Fruit fly (Drosophila melanogaster) whole organism, pupa: Measurements from ENCODE around the gene Pburs.

ENCODE experiments used
- CG10348 ChIP-seq: fragments of 200-800 bp; sonication (Bioruptor generic); IDR thresholded peaks from 2 replicates; pipeline ENCODE4 v1.3.6; 2022; ENCODE audit warnings: missing biosample characterization, missing genetic modification characterization
- CG12605 ChIP-seq: fragments of 200-800 bp; sonication (Bioruptor generic); IDR thresholded peaks from 2 replicates; pipeline ENCODE4 v1.3.6; 2022; ENCODE audit warnings: missing biosample characterization, missing genetic modification characterization
- CG13204 ChIP-seq: fragments of 200-800 bp; sonication (Bioruptor generic); optimal IDR thresholded peaks from 2 replicates; lab custom pipeline; 2018; ENCODE audit warnings: missing biosample characterization, mild to moderate bottlenecking, missing genetic modification characterization, moderate library complexity
- CG14655 ChIP-seq: fragments of 200-800 bp; sonication (Bioruptor generic); optimal IDR thresholded peaks from 3 replicates; lab custom pipeline; 2017; ENCODE audit warnings: mild to moderate bottlenecking, missing biosample characterization, missing genetic modification reagents, missing genetic modification characterization
- CG15710 ChIP-seq: fragments of 200-800 bp; sonication (Bioruptor generic); optimal IDR thresholded peaks from 2 replicates; lab custom pipeline; 2018; ENCODE audit warnings: missing biosample characterization, mild to moderate bottlenecking, missing genetic modification characterization, moderate library complexity
- CG17806 ChIP-seq: fragments of 200-800 bp; sonication (Bioruptor generic); optimal IDR thresholded peaks from 2 replicates; lab custom pipeline; 2018; ENCODE audit warnings: missing biosample characterization, mild to moderate bottlenecking, missing genetic modification characterization, moderate library complexity
- CG32121 ChIP-seq: fragments of 200-800 bp; sonication (Bioruptor generic); IDR thresholded peaks from 2 replicates; pipeline ENCODE4 v1.3.6; 2022; ENCODE audit warnings: missing biosample characterization, missing genetic modification characterization
- CG34367 ChIP-seq: fragments of 200-800 bp; sonication (Bioruptor generic); optimal IDR thresholded peaks from 2 replicates; lab custom pipeline; 2018; ENCODE audit warnings: missing biosample characterization, mild to moderate bottlenecking, missing genetic modification characterization
- CG4496 ChIP-seq: fragments of 200-800 bp; sonication (Bioruptor generic); IDR thresholded peaks from 3 replicates; pipeline ENCODE4 v1.3.6; 2022; ENCODE audit warnings: missing biosample characterization, missing genetic modification characterization
- CG8159 ChIP-seq: fragments of 200-800 bp; sonication (Bioruptor generic); optimal IDR thresholded peaks from 3 replicates; lab custom pipeline; 2018; ENCODE audit warnings: missing biosample characterization, mild to moderate bottlenecking, missing genetic modification characterization, moderate library complexity
- CG8301 ChIP-seq: fragments of 200-800 bp; sonication (Bioruptor generic); optimal IDR thresholded peaks from 2 replicates; lab custom pipeline; 2018; ENCODE audit warnings: missing biosample characterization, mild to moderate bottlenecking, missing genetic modification characterization
- CG9948 ChIP-seq: fragments of 200-800 bp; sonication (Bioruptor generic); optimal IDR thresholded peaks from 2 replicates; lab custom pipeline; 2018; ENCODE audit warnings: missing biosample characterization, mild to moderate bottlenecking, missing genetic modification characterization, moderate library complexity
- D1 ChIP-seq: fragments of 200-800 bp; sonication (Bioruptor generic); optimal IDR thresholded peaks from 2 replicates; lab custom pipeline; 2018; ENCODE audit warnings: missing biosample characterization, mild to moderate bottlenecking, missing genetic modification characterization, moderate library complexity
- EcR ChIP-seq: fragments of 200-800 bp; sonication (Bioruptor generic); optimal IDR thresholded peaks from 3 replicates; lab custom pipeline; 2019; ENCODE audit warnings: missing biosample characterization, missing genetic modification characterization, mild to moderate bottlenecking, moderate library complexity, missing genetic modification reagents
- Ets98B ChIP-seq: fragments of 200-800 bp; sonication (Bioruptor generic); IDR thresholded peaks from 2 replicates; pipeline ENCODE4 v1.3.6; 2022; ENCODE audit warnings: missing biosample characterization, missing genetic modification characterization
- Pif1A ChIP-seq: fragments of 200-800 bp; sonication (Bioruptor generic); optimal IDR thresholded peaks from 3 replicates; lab custom pipeline; 2016; ENCODE audit warnings: missing biosample characterization, missing genetic modification characterization
- Pif1B ChIP-seq: fragments of 200-800 bp; sonication (Bioruptor generic); optimal IDR thresholded peaks from 3 replicates; lab custom pipeline; 2016; ENCODE audit warnings: missing biosample characterization, missing genetic modification characterization
- Snoo ChIP-seq: fragments of 200-800 bp; sonication (Bioruptor generic); optimal IDR thresholded peaks from 3 replicates; lab custom pipeline; 2017; ENCODE audit warnings: missing biosample characterization, mild to moderate bottlenecking, missing genetic modification characterization, inconsistent platforms
- fd96Ca ChIP-seq: fragments of 200-800 bp; sonication (Bioruptor generic); IDR thresholded peaks from 3 replicates; pipeline ENCODE4 v1.3.6; 2022; ENCODE audit warnings: missing biosample characterization, missing genetic modification characterization
- gl ChIP-seq: fragments of 200-800 bp; sonication (Bioruptor generic); optimal IDR thresholded peaks from 2 replicates; lab custom pipeline; 2018; ENCODE audit warnings: missing biosample characterization, mild to moderate bottlenecking, missing genetic modification characterization
- rn ChIP-seq: fragments of 200-800 bp; sonication (Bioruptor generic); IDR thresholded peaks from 2 replicates; pipeline ENCODE4 v1.3.6; 2022; ENCODE audit warnings: missing biosample characterization, missing genetic modification characterization

The Pburs gene

DNA sequence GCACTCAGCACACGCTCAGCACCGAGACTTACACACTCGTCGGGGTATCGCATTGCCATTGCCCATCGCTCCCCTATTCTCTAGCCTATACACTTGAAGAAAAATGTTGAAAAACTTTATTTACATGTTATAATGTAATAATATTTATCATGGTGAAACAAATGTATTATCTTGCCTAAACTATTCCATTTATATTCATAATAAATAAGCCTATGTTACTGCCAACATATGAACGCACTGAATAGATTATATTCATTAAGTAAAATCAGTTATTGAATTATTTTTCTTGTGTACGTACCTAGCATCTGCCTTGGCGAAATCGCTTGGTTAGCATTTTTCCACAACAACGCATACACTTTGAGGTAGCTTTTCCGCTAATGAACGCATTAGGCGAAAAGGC lies 23.8 kb upstream of the Pburs start:
- TF ChIP-seq CG12605 (no peak), rn (GFP tag; lab: Robert Waterston, UW) (peak; percentile 25; the same call in 1 of the 2 replicates), D1 (tag; lab: Kevin White, UChicago) (no peak), CG10348 (GFP tag; lab: Robert Waterston, UW) (no peak), CG15710 (tag; lab: Kevin White, UChicago) (peak; percentile 49), Pif1B (GFP tag; lab: Kevin White, UChicago) (no peak), Ets98B (no peak), Snoo (no peak), CG4496 (GFP tag; lab: Robert Waterston, UW) (0 out of 3 replicates have a peak, but pooled peaks have one; percentile 30), CG34367 (tag; lab: Kevin White, UChicago) (peak; percentile 20), CG32121 (GFP tag; lab: Robert Waterston, UW) (0 out of 2 replicates have a peak, but pooled peaks have one; percentile 25), CG13204 (GFP tag; lab: Kevin White, UChicago) (no peak), CG9948 (peak; percentile 52), EcR (GFP tag; lab: Kevin White, UChicago) (no peak), Pif1A (GFP tag; lab: Kevin White, UChicago) (no peak), CG17806 (peak; percentile 29), CG8301 (peak; percentile 56), CG14655 (peak; percentile 59), gl (tag; lab: Kevin White, UChicago) (no peak), fd96Ca (GFP tag; lab: Robert Waterston, UW) (no peak), CG8159 (tag; lab: Kevin White, UChicago) (peak; percentile 61)

DNA sequence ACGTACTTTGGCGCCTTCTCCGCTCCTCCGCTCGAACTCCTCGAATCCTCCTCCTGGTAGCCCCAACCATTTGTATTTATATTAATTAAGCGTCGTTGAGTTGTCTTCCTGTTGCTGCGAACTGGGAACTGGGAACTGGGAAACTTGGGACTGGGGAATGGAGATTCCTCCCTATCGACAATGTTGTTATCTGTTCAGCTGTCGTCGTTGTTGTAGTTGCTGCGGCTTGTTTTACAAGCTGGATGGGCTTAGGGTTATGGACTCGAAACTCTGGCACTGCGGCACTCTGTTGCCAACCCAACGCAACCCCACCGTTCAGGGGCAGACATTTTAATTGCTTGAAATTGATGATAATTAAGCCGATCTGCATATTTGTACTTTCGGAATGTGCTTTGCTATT lies 21.7 kb upstream of the Pburs start:
- no peak for TF ChIP-seq CG15710 (tag; lab: Kevin White, UChicago)
- TF ChIP-seq CG9948, result no peak
- no peak for TF ChIP-seq rn (GFP tag; lab: Robert Waterston, UW)
- no peak for TF ChIP-seq Snoo
- no peak for TF ChIP-seq CG10348 (GFP tag; lab: Robert Waterston, UW)
- no peak for TF ChIP-seq CG8301
- TF ChIP-seq CG4496 (GFP tag; lab: Robert Waterston, UW), result no peak
- no peak for TF ChIP-seq CG34367 (tag; lab: Kevin White, UChicago)
- TF ChIP-seq fd96Ca (GFP tag; lab: Robert Waterston, UW), result no peak
- no peak for TF ChIP-seq gl (tag; lab: Kevin White, UChicago)
- TF ChIP-seq CG12605, result no peak
- TF ChIP-seq CG17806, result no peak
- TF ChIP-seq D1 (tag; lab: Kevin White, UChicago), result no peak
- no peak for TF ChIP-seq CG13204 (GFP tag; lab: Kevin White, UChicago)
- no peak for TF ChIP-seq CG32121 (GFP tag; lab: Robert Waterston, UW)
- no peak for TF ChIP-seq CG14655
- no peak for TF ChIP-seq Pif1A (GFP tag; lab: Kevin White, UChicago)
- TF ChIP-seq Ets98B, result no peak
- TF ChIP-seq, all 21 proteins: peak for 0

DNA sequence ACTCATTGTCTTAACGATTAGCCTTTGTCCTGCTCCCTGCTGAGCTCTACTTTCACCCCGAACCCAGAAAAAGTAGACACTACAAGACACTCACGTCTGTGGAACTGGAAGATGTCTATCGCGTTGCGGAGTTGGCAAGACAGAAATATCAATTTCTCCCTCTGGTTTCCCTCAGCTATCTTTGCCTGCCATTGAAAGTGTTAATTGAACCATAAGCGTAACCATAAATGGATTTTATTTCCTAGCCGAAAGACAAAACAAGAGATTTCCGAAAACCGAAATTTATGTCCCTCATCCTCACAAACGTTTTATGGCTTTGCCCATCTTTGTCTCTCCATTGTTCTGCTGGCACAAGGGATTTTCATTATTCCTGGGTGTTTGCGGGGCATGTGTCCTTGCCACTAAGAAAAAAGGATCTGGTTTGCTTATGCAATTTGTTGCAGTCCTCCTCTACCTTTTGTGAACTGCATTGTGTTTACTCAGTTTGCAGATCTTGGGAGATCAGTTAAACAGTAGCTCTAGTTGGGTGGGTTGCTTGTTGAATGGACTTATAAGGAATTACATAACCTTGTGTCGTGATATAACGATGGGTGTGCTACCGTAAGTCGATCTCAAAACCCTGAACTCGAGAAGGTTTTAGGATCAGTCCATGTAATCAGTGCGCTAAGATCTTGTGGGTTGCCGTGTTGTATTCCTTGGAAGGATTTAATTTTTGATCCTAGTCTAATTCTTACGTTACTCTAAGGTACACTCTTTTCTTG lies 18.9 kb upstream of the Pburs start:
- TF ChIP-seq CG14655 (no peak), fd96Ca (GFP tag; lab: Robert Waterston, UW) (no peak), rn (GFP tag; lab: Robert Waterston, UW) (no peak), CG9948 (no peak), CG10348 (GFP tag; lab: Robert Waterston, UW) (no peak), D1 (tag; lab: Kevin White, UChicago) (no peak), Snoo (no peak), gl (tag; lab: Kevin White, UChicago) (no peak), Pif1B (GFP tag; lab: Kevin White, UChicago) (no peak), CG15710 (tag; lab: Kevin White, UChicago) (no peak), CG4496 (GFP tag; lab: Robert Waterston, UW) (no peak)

DNA sequence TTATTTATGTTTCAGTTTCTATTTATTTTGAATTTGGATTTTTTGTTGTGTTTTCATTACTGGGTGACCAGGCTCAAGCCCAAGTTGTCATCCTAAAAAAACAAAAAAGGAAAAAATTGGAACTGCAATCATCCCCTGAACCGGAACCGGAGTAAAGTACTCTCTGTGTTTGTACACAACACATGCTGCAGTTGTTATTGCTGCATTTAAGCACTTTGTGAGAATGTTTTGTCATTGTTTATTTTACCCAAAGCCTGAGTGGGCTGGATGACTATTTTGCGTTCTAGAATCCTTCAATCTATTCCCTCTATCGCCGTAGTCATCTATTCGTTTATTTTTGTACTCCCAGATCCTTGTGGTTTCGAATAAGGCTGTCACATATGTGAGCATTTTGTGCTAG lies 17.3 kb upstream of the Pburs start:
- TF ChIP-seq CG12605 (no peak), CG13204 (GFP tag; lab: Kevin White, UChicago) (no peak), Pif1B (GFP tag; lab: Kevin White, UChicago) (no peak), CG14655 (no peak), D1 (tag; lab: Kevin White, UChicago) (no peak), rn (GFP tag; lab: Robert Waterston, UW) (no peak), CG34367 (tag; lab: Kevin White, UChicago) (no peak), CG32121 (GFP tag; lab: Robert Waterston, UW) (no peak), CG4496 (GFP tag; lab: Robert Waterston, UW) (no peak)
- TF ChIP-seq, all 21 proteins: peak for 0

DNA sequence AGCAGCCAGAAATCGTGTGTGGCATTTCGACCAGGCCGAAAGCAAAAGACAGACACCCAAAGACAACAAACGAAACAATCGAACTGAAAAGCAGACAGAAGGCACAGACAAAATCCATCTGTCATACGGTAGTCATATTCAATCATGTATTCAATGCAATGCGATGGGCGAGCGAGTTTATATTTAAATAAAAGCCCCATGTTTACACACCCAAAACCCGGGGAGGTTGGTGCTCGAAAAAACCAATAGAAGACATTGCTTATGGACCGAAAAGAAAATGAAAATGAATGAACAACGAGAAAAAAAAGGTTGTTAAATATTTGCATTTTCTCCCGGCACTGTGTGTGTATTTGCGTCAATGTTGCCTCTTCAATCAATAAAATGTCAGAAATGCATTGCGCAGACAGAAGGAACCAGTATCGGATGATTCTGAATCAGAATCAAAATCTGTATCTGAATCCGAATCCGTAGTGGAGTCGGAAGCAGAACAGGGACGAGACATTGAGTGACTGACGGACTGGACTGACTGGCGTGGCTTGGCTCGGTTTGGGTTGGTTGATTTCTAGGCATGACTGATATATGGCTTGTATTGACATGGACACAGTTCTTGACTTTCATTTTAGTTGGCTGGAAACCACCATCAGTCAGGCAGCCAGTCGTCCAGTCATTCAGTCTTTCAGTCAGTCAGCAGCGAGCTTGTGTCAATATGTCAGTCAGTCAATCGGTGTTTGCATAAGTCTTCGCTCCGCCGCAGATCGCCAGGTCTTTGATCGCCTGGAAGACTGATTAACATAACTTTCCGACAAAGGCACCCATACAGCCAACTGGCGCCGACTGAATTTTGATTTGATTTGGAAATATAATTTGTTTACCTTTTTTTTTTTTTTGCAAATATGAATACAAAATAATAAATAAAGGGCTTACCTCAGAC lies 15.5 kb upstream of the Pburs start:
- TF ChIP-seq CG9948 (no peak), Snoo (no peak), CG15710 (tag; lab: Kevin White, UChicago) (no peak), CG4496 (GFP tag; lab: Robert Waterston, UW) (no peak), rn (GFP tag; lab: Robert Waterston, UW) (no peak), D1 (tag; lab: Kevin White, UChicago) (no peak), EcR (GFP tag; lab: Kevin White, UChicago) (no peak), gl (tag; lab: Kevin White, UChicago) (no peak), CG8301 (no peak), CG17806 (no peak), CG13204 (GFP tag; lab: Kevin White, UChicago) (no peak), fd96Ca (GFP tag; lab: Robert Waterston, UW) (no peak), Pif1A (GFP tag; lab: Kevin White, UChicago) (no peak), CG10348 (GFP tag; lab: Robert Waterston, UW) (no peak)
